Worm (Caenorhabditis elegans): ENCODE measurements around the gene rnh-2.
A peak's percentile ranks its signal among the peaks of the same experiment; 100 is the strongest.

Gene rnh-2

DNA sequence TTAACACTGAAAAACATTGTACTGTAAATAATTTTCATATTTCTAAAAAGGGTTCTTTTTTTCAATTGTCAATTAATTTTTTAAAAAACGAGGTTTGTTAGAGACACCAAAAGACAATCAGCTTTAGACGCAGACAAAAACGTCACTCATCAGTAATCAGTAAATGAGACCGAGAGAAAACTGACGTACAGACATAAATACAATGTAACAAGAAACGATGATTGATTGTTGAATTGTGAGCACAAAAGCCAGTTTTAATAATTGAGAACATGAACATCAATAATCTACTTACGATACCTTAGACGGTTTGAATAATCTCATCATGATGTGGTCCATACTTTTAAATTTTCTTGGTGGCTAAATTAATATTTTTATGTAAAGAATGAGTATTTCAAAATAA is 10.2 kb upstream of the rnh-2 start:
- no peak for TF ChIP-seq ztf-6 (GFP tag; IDR thresholded peaks at IDR 0.05)
- TF ChIP-seq nhr-80 (tag; optimal IDR thresholded peaks at IDR 0.05) = peak; percentile 54

DNA sequence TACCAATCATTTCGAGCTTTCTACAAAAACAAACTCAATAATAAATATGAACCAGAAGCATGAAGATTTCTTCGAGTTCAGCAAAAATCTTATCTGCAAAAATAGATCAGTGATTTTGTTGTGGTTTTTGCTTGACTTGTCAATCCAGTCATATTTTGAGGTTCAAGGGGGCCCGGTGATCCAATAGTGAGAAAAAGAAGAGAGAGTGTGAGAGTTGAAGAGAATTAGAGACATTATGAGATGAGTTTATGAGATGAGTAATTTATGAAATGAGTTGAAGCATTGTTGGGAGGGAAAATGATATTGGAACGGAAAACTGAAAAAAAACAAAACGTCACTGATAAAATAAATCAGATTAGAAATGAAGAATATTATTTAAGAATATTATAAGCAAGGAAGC is 8.0 kb upstream of the rnh-2 start, which contains the start of gene T13H5.1:
Gene T13H5.1, minus strand, starts transcription at position 101 of the 400 bp plus-strand sequence.
- no peak for TF ChIP-seq ccch-3 (GFP tag; optimal IDR thresholded peaks at IDR 0.05)
- TF ChIP-seq madf-8 (GFP tag; conservative IDR thresholded peaks at IDR 0.05) = no peak
- TF ChIP-seq hrde-1 (tag; optimal IDR thresholded peaks at IDR 0.05; ENCODE audit: borderline replicate concordance) = no peak
- TF ChIP-seq hmg-1.2 (GFP tag; IDR thresholded peaks at IDR 0.05) = no peak
- no peak for TF ChIP-seq sea-2 (GFP tag; IDR thresholded peaks at IDR 0.05)
- no peak for TF ChIP-seq dpff-1 (tag; optimal IDR thresholded peaks at IDR 0.05)
- TF ChIP-seq rpc-1 (optimal IDR thresholded peaks at IDR 0.05) = no peak
- TF ChIP-seq rpc-1 (tag; optimal IDR thresholded peaks at IDR 0.05) = no peak
- TF ChIP-seq Y53F4B.3 (GFP tag; IDR thresholded peaks at IDR 0.05) = no peak
- no peak for TF ChIP-seq F37B4.10 (GFP tag; IDR thresholded peaks at IDR 0.05)

DNA sequence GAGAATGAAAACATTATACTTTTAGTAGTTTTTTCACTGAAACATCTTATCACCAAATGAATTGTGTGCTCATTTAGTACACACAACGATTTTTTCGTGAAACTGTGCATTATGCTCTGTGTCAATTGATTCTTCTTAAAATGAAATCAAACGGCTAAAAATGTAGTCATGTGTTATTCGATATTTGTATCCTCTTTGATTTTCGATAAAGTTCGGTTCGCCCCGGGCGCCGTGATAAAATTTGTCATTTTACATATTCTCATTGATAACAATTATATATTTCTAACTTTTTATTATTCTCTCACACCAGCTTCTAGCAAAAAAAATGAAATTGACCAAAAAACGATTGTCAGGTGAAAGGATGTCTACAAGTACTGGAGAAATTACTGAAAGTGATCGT is 2.2 kb upstream of the rnh-2 start, which contains the start of gene ctg-2:
Gene ctg-2, plus strand, starts transcription at position 326 of the 400 bp plus-strand sequence.
- TF ChIP-seq nhr-80 (tag; optimal IDR thresholded peaks at IDR 0.05) (peak; percentile 78), attf-3 (GFP tag; conservative IDR thresholded peaks at IDR 0.05) (no peak)

DNA sequence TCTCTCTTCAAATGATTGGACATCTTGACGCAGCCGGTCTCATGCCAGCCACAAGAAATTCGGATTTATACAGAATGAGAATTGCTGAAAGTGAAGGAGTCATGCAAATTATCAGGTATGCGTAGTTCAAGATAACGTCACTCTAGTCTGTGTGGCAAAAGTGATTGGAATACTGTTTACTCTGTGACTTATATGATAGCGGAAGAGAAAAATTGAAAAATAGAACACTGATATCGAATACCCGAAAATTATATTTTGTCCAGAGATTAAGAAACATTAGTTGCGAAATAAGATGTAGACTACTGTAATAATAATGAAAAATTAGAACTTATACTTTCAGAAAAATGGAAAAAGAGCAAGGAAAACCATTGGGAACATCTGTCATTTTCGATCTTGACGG is 1.4 kb upstream of the rnh-2 start:
- TF ChIP-seq ekl-4 (GFP tag; IDR thresholded peaks at IDR 0.05) = no peak
- no peak for TF ChIP-seq madf-3 (GFP tag; IDR thresholded peaks at IDR 0.05)
- TF ChIP-seq lin-54 (GFP tag; optimal IDR thresholded peaks at IDR 0.05) = no peak
- TF ChIP-seq bed-2 (GFP tag; IDR thresholded peaks at IDR 0.05) = no peak
- no peak for TF ChIP-seq Y53G8AR.9 (GFP tag; conservative IDR thresholded peaks at IDR 0.05)
- no peak for TF ChIP-seq nhr-179 (tag; optimal IDR thresholded peaks at IDR 0.05)
- no peak for TF ChIP-seq egl-18 (GFP tag; IDR thresholded peaks at IDR 0.05)
- no peak for TF ChIP-seq cebp-1 (GFP tag; IDR thresholded peaks at IDR 0.05)
- TF ChIP-seq cebp-1 (tag; optimal IDR thresholded peaks at IDR 0.05) = peak; percentile 59
- TF ChIP-seq nhr-80 (tag; optimal IDR thresholded peaks at IDR 0.05) = peak; percentile 56
- no peak for TF ChIP-seq hrde-1 (tag; optimal IDR thresholded peaks at IDR 0.05; ENCODE audit: borderline replicate concordance)
- TF ChIP-seq hmg-20 (GFP tag; IDR thresholded peaks at IDR 0.05) = no peak
- TF ChIP-seq B0336.3 (GFP tag; IDR thresholded peaks at IDR 0.05) = no peak

DNA sequence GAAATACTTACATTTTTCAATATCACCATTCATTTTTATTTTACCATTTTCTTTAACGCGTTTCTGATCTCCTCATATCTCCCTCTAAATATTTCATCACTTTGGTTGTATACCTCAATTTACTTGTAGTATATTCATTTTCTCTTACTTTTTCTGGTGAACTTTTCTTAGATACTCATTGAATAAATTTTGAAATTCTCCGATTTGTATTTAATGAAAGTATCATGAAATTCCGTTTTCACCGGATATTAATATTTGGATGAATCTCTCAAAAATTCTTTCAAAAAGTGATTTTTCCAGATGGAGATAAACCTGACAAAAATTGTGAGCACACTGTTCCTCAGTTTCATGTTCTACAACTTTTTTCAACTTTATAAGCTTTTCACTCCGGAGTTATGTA is 1.3 kb downstream of the rnh-2 start, which contains the start of gene T13H5.8:
Gene T13H5.8, plus strand, starts transcription at position 301 of the 400 bp plus-strand sequence.
- TF ChIP-seq ceh-79 (tag; optimal IDR thresholded peaks at IDR 0.05) = no peak
- no peak for TF ChIP-seq tbx-9 (tag; optimal IDR thresholded peaks at IDR 0.05; ENCODE audit: borderline replicate concordance)
- TF ChIP-seq ztf-26 (tag; optimal IDR thresholded peaks at IDR 0.05) = no peak
- no peak for TF ChIP-seq nhr-27 (tag; optimal IDR thresholded peaks at IDR 0.05)
- TF ChIP-seq nhr-179 (tag; optimal IDR thresholded peaks at IDR 0.05) = no peak
- no peak for TF ChIP-seq F22D6.2 (tag; optimal IDR thresholded peaks at IDR 0.05)
- TF ChIP-seq rcor-1 (GFP tag; IDR thresholded peaks at IDR 0.05) = no peak
- TF ChIP-seq madf-8 (GFP tag; conservative IDR thresholded peaks at IDR 0.05) = no peak
- no peak for TF ChIP-seq Y56A3A.18 (GFP tag; IDR thresholded peaks at IDR 0.05)
- no peak for TF ChIP-seq nfya-2 (GFP tag; IDR thresholded peaks at IDR 0.05)
- TF ChIP-seq chd-7 (tag; optimal IDR thresholded peaks at IDR 0.05) = no peak
- TF ChIP-seq Y95B8A.8 (GFP tag; IDR thresholded peaks at IDR 0.05) = no peak
